Fruit fly (Drosophila melanogaster) Kc167 (cell line): Measurements from ENCODE around the gene CG32388.

Source experiments
- Myc ChIP-seq: fragments of >200 bp; optimal IDR thresholded peaks from 2 replicates; lab custom pipeline; 2017; ENCODE audit warnings: missing external identifiers
- Sin3A ChIP-seq: fragments of >200 bp; optimal IDR thresholded peaks from 2 replicates; lab custom pipeline; 2018; ENCODE audit warnings: missing external identifiers
- h ChIP-seq: fragments of >200 bp; optimal IDR thresholded peaks from 3 replicates; lab custom pipeline; 2018; ENCODE audit warnings: missing external identifiers
- insv ChIP-seq: fragments of >200 bp; optimal IDR thresholded peaks from 3 replicates; lab custom pipeline; 2018; ENCODE audit warnings: missing external identifiers
- psq ChIP-seq: fragments of >200 bp; optimal IDR thresholded peaks from 2 replicates; lab custom pipeline; 2017; ENCODE audit warnings: missing external identifiers

- TF ChIP-seq h (lab: Kevin White, UChicago): no peak
- no peak for TF ChIP-seq psq
- TF ChIP-seq Myc (lab: Kevin White, UChicago): no peak
- TF ChIP-seq insv: no peak
- no peak for TF ChIP-seq Sin3A (lab: Kevin White, UChicago)
Measured at dm6 chr3L:6971298-6971697, 13.1 kb downstream of the CG32388 start.
